Worm (Caenorhabditis elegans) whole organism, young adult: ENCODE data around the gene bed-2.

Source experiments
- B0336.3 ChIP-seq: fragments of 200-800 bp; sonication (Bioruptor generic); IDR thresholded peaks from 2 replicates; pipeline ENCODE4 v1.3.6; 2022; ENCODE audit warnings: missing genetic modification characterization, missing compliant biosample characterization
- C17E4.6 ChIP-seq: fragments of 200-800 bp; sonication (Bioruptor generic); IDR thresholded peaks from 2 replicates; pipeline ENCODE4 v1.3.6; 2022; ENCODE audit warnings: missing genetic modification reagents, missing genetic modification characterization, missing compliant biosample characterization
- D2030.7 ChIP-seq: fragments of 200-800 bp; sonication (Bioruptor generic); IDR thresholded peaks from 2 replicates; pipeline ENCODE4 v1.3.6; 2022; ENCODE audit warnings: missing genetic modification reagents, missing genetic modification characterization, missing compliant biosample characterization
- F23B12.7 ChIP-seq: sonication (generic microtip); optimal IDR thresholded peaks from 2 replicates; lab custom pipeline; 2017; ENCODE audit warnings: missing genetic modification characterization, mild to moderate bottlenecking, missing compliant biosample characterization, antibody characterized with exemption, moderate library complexity; ENCODE audit not compliant: insufficient read depth
- F33H1.4 ChIP-seq: fragments of 200-800 bp; sonication (Bioruptor generic); IDR thresholded peaks from 2 replicates; pipeline ENCODE4 v1.3.6; 2022; ENCODE audit warnings: missing genetic modification reagents, missing genetic modification characterization, missing compliant biosample characterization
- F57A8.1 ChIP-seq: fragments of 200-800 bp; sonication (Bioruptor generic); optimal IDR thresholded peaks from 2 replicates; lab custom pipeline; 2018; ENCODE audit warnings: mild to moderate bottlenecking, missing genetic modification characterization, moderate library complexity, missing compliant biosample characterization
- T26A5.8 ChIP-seq: sonication (generic microtip); optimal IDR thresholded peaks from 2 replicates; lab custom pipeline; 2016; ENCODE audit warnings: missing genetic modification characterization, missing compliant biosample characterization
- Y53F4B.3 ChIP-seq: fragments of 200-800 bp; sonication (Bioruptor generic); IDR thresholded peaks from 2 replicates; pipeline ENCODE4 v1.3.6; 2022; ENCODE audit warnings: missing genetic modification reagents, missing genetic modification characterization, missing compliant biosample characterization
- Y79H2A.3 ChIP-seq: fragments of 200-800 bp; sonication (Bioruptor generic); conservative IDR thresholded peaks from 2 replicates; pipeline ENCODE4 v1.3.6; 2022; ENCODE audit warnings: missing genetic modification reagents, missing genetic modification characterization, missing compliant biosample characterization
- Y95B8A.8 ChIP-seq: fragments of 200-800 bp; sonication (Bioruptor generic); IDR thresholded peaks from 2 replicates; pipeline ENCODE4 v1.3.6; 2022; ENCODE audit warnings: missing genetic modification reagents, missing genetic modification characterization, missing compliant biosample characterization
- aptf-3 ChIP-seq: fragments of 200-800 bp; sonication (Bioruptor generic); IDR thresholded peaks from 2 replicates; pipeline ENCODE4 v1.3.6; 2022; ENCODE audit warnings: missing genetic modification characterization, missing compliant biosample characterization
- athp-1 ChIP-seq: sonication (generic microtip); optimal IDR thresholded peaks from 2 replicates; lab custom pipeline; 2017; ENCODE audit warnings: mild to moderate bottlenecking, missing genetic modification characterization, missing compliant biosample characterization
- ccch-3 ChIP-seq: fragments of 200-800 bp; sonication (Bioruptor generic); optimal IDR thresholded peaks from 2 replicates; lab custom pipeline; 2018; ENCODE audit warnings: mild to moderate bottlenecking, missing genetic modification characterization, missing compliant biosample characterization
- ceh-27 ChIP-seq: fragments of 200-800 bp; sonication (Bioruptor generic); optimal IDR thresholded peaks from 2 replicates; lab custom pipeline; 2018; ENCODE audit warnings: mild to moderate bottlenecking, missing genetic modification characterization, moderate library complexity, missing compliant biosample characterization
- ceh-58 ChIP-seq: fragments of 200-800 bp; sonication (Bioruptor generic); IDR thresholded peaks from 2 replicates; pipeline ENCODE4 v1.3.6; 2022; ENCODE audit warnings: missing genetic modification characterization, missing compliant biosample characterization
- dpl-1 ChIP-seq: fragments of 150-350 bp; optimal IDR thresholded peaks from 2 replicates; lab custom pipeline; 2014; ENCODE audit warnings: missing biosample characterization, missing genetic modification reagents, missing genetic modification characterization
- egrh-3 ChIP-seq: fragments of 200-800 bp; sonication (Bioruptor generic); IDR thresholded peaks from 2 replicates; pipeline ENCODE4 v1.3.6; 2022; ENCODE audit warnings: missing genetic modification reagents, missing genetic modification characterization, missing compliant biosample characterization
- hlh-26 ChIP-seq: fragments of 200-800 bp; sonication (Bioruptor generic); conservative IDR thresholded peaks from 2 replicates; pipeline ENCODE4 v1.3.6; 2022; ENCODE audit warnings: missing genetic modification reagents, missing genetic modification characterization, missing compliant biosample characterization
- hmg-1.2 ChIP-seq: fragments of 200-800 bp; sonication (Bioruptor generic); IDR thresholded peaks from 2 replicates; pipeline ENCODE4 v1.3.6; 2022; ENCODE audit warnings: missing genetic modification reagents, missing genetic modification characterization, missing compliant biosample characterization
- lsl-1 ChIP-seq: fragments of 200-800 bp; sonication (Bioruptor generic); optimal IDR thresholded peaks from 2 replicates; lab custom pipeline; 2018; ENCODE audit warnings: mild to moderate bottlenecking, missing genetic modification characterization, moderate library complexity, missing compliant biosample characterization
- madf-3 ChIP-seq: fragments of 200-800 bp; sonication (Bioruptor generic); IDR thresholded peaks from 2 replicates; pipeline ENCODE4 v1.3.6; 2022; ENCODE audit warnings: missing genetic modification reagents, missing genetic modification characterization, missing compliant biosample characterization
- madf-6 ChIP-seq: fragments of 200-800 bp; sonication (Bioruptor generic); IDR thresholded peaks from 2 replicates; pipeline ENCODE4 v1.3.6; 2022; ENCODE audit warnings: missing genetic modification reagents, missing genetic modification characterization, missing compliant biosample characterization
- mcd-1 ChIP-seq: fragments of 200-800 bp; sonication (Bioruptor generic); IDR thresholded peaks from 2 replicates; pipeline ENCODE4 v1.3.6; 2022; ENCODE audit warnings: missing genetic modification reagents, missing genetic modification characterization, missing compliant biosample characterization
- mes-4 ChIP-seq: sonication (generic microtip); optimal IDR thresholded peaks from 2 replicates; lab custom pipeline; 2016; ENCODE audit warnings: missing genotype, missing genetic modification characterization, missing compliant biosample characterization
- nfya-2 ChIP-seq: fragments of 200-800 bp; sonication (Bioruptor generic); IDR thresholded peaks from 2 replicates; pipeline ENCODE4 v1.3.6; 2022; ENCODE audit warnings: missing genetic modification reagents, missing genetic modification characterization, missing compliant biosample characterization
- pha-4 ChIP-seq: fragments of 150-350 bp; sonication (generic microtip); optimal IDR thresholded peaks from 2 replicates; lab custom pipeline; 2014; ENCODE audit warnings: missing biosample characterization, missing genetic modification reagents, missing genetic modification characterization
- rpc-1 ChIP-seq, 2 experiments: fragments of 150-350 bp in 1 of 2; sonication (generic microtip) in 1 of 2; optimal IDR thresholded peaks; 2 replicates each; lab custom pipeline; 2014 to 2018; ENCODE audit warnings: missing biosample characterization in 1 of 2, missing genetic modification characterization in 1 of 2, missing genetic modification reagents in 1 of 2, missing genotype in 1 of 2
- sdz-38 ChIP-seq: sonication (generic microtip); optimal IDR thresholded peaks from 2 replicates; lab custom pipeline; 2016; ENCODE audit warnings: missing genotype, missing genetic modification characterization, missing compliant biosample characterization
- sea-2 ChIP-seq: fragments of 200-800 bp; sonication (Bioruptor generic); IDR thresholded peaks from 2 replicates; pipeline ENCODE4 v1.3.6; 2022; ENCODE audit warnings: missing genetic modification characterization, missing compliant biosample characterization
- snpc-1.1 ChIP-seq: sonication (generic microtip); optimal IDR thresholded peaks from 2 replicates; lab custom pipeline; 2017; ENCODE audit warnings: missing genetic modification characterization, mild to moderate bottlenecking, missing compliant biosample characterization, antibody characterized with exemption, moderate library complexity, missing genotype, missing genetic modification reagents; ENCODE audit not compliant: insufficient read depth
- tbx-9 ChIP-seq: sonication (generic microtip); optimal IDR thresholded peaks from 2 replicates; lab custom pipeline; 2016; ENCODE audit warnings: borderline replicate concordance, missing genetic modification characterization, inconsistent platforms, missing compliant biosample characterization
- unc-130 ChIP-seq: sonication (generic microtip); optimal IDR thresholded peaks from 2 replicates; lab custom pipeline; 2016; ENCODE audit warnings: missing genetic modification reagents, missing genetic modification characterization, missing compliant biosample characterization
- zfh-2 ChIP-seq: fragments of 200-800 bp; sonication (Bioruptor generic); conservative IDR thresholded peaks from 2 replicates; pipeline ENCODE4 v1.3.6; 2022; ENCODE audit warnings: missing genetic modification reagents, missing genetic modification characterization, missing compliant biosample characterization
- ztf-28 ChIP-seq: fragments of 200-800 bp; sonication (Bioruptor generic); IDR thresholded peaks from 2 replicates; pipeline ENCODE4 v1.3.6; 2022; ENCODE audit warnings: missing genetic modification reagents, missing genetic modification characterization, missing compliant biosample characterization
- ztf-6 ChIP-seq: fragments of 200-800 bp; sonication (Bioruptor generic); IDR thresholded peaks from 2 replicates; pipeline ENCODE4 v1.3.6; 2022; ENCODE audit warnings: missing genetic modification reagents, missing genetic modification characterization, missing compliant biosample characterization

The bed-2 gene

DNA sequence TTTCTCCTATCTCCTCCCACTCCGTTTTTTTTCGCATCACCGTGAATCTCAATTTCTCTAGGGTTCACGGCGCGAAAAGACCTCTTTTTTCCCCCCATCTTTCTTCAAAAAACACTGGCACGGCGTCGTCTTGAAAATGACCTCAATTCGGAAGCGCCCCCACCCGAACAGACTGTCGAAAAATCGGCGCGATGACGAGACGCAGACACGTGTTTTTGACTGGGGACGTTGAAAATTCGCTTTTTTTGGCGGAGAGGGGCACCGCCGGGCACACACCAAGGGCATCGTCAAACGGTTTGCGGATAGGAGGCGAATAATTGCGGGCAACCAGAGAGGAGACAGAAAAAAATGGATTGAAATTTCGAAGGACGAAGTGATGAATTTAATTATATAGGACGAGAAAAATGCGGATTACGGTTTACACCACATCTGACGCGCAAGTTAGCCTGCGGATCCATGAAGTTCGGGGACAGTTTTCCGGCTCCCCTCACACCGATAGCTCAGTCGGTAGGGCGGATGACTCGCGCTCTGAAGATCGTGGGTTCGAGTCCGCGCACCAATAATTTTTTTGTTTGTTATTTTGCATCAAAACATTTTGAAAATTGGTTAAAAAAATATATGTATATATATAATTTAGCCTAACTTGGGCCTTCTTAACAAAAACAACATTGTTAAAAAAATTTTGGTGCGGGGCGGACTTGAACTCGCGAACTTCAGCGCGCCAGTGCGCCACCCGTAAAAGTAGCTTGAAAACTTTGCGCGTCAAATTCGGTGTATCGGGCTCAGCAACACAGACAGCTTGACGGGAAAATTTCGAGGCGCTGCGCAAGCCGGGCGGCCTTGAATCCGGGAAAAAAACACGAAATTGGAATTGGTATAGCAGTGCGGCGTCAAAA lies 8.1 kb upstream of the bed-2 start (continued):
- TF ChIP-seq ztf-28, result no peak
- TF ChIP-seq D2030.7 (GFP tag; lab: Robert Waterston, UW), result no peak
- TF ChIP-seq tbx-9 (tag; lab: Kevin White, UChicago), result no peak
- TF ChIP-seq mes-4 (tag; lab: Kevin White, UChicago), result no peak
- no peak for TF ChIP-seq sdz-38 (tag; lab: Kevin White, UChicago)
- no peak for TF ChIP-seq hlh-26
- TF ChIP-seq snpc-1.1, result no peak

- no peak for TF ChIP-seq Y53F4B.3
- TF ChIP-seq ceh-58 (GFP tag; lab: Robert Waterston, UW), result 0 out of 2 replicates have a peak, but pooled peaks have one; percentile 39
- peak; percentile 75 for TF ChIP-seq zfh-2 (GFP tag; lab: Robert Waterston, UW)
- no peak for TF ChIP-seq B0336.3 (GFP tag; lab: Robert Waterston, UW)
- TF ChIP-seq mcd-1, result 0 out of 2 replicates have a peak, but pooled peaks have one; percentile 15
- no peak for TF ChIP-seq sdz-38 (tag; lab: Kevin White, UChicago)
- TF ChIP-seq lsl-1, result no peak
- TF ChIP-seq C17E4.6, result no peak
- TF ChIP-seq ceh-27, result no peak
- TF ChIP-seq ztf-6 (GFP tag; lab: Robert Waterston, UW), result no peak
- TF ChIP-seq F23B12.7 (tag; lab: Kevin White, UChicago), result no peak
- no peak for TF ChIP-seq athp-1 (tag; lab: Kevin White, UChicago)
- TF ChIP-seq F33H1.4, result no peak
- no peak for TF ChIP-seq aptf-3 (GFP tag; lab: Robert Waterston, UW)
- TF ChIP-seq madf-6 (GFP tag; lab: Robert Waterston, UW), result no peak
- TF ChIP-seq madf-3 (GFP tag; lab: Robert Waterston, UW), result no peak
- no peak for TF ChIP-seq hmg-1.2
- no peak for TF ChIP-seq dpl-1
- TF ChIP-seq nfya-2 (GFP tag; lab: Robert Waterston, UW), result no peak
- TF ChIP-seq pha-4 (tag; lab: Kevin White, UChicago), result no peak
- no peak for TF ChIP-seq Y95B8A.8 (GFP tag; lab: Robert Waterston, UW)
- TF ChIP-seq T26A5.8 (tag; lab: Kevin White, UChicago), result no peak
- peak; percentile 62; the same call in 1 of the 2 replicates for TF ChIP-seq egrh-3 (GFP tag; lab: Robert Waterston, UW)
- TF ChIP-seq unc-130 (GFP tag; lab: Kevin White, UChicago), result no peak
- TF ChIP-seq sea-2, result no peak
- no peak for TF ChIP-seq Y79H2A.3 (GFP tag; lab: Robert Waterston, UW)
- TF ChIP-seq ccch-3, result no peak
- no peak for TF ChIP-seq hlh-26
- TF ChIP-seq rpc-1 (optimal IDR thresholded peaks at IDR 0.05; lab: Kevin White, UChicago), result no peak
- no peak for TF ChIP-seq rpc-1 (tag; optimal IDR thresholded peaks at IDR 0.05; lab: Kevin White, UChicago)
- no peak for TF ChIP-seq F57A8.1 (GFP tag; lab: Kevin White, UChicago)
These were observed 6.7 kb upstream of the bed-2 start for ce11 chrIII:11477307-11477706.

DNA sequence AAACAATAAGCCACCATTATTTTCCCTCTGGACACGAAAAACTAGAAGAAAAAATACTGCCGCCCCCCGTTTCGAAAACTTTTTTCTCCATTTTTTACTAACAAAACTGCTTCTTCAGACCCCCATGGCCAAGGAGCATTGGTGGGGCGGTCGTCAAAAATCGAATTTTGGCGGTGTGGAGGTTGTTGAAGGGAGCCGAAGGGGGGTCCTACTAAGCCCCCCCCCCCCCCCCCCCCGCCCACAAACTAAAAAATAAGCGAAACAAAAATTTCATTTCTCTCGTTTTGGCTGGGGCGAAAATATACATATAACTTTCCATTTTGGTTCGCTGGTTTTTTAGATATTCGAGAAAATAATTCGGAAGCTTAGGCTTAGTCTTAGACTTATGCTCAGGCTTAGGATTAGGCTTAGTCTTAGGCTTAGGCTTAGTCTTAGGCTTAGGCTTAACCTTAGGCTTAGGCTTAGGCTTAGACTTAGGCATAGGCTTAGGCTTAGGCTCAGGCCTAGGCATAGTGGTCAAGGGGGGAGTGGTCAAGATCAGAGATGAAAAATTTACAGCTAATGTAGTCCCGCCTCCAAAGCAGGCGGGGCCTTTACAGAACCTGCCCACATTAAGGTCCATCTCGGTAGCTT lies 4.2 kb upstream of the bed-2 start:
- TF ChIP-seq C17E4.6 (no peak), zfh-2 (GFP tag; lab: Robert Waterston, UW) (peak; percentile 75), egrh-3 (GFP tag; lab: Robert Waterston, UW) (peak; percentile 49; the same call in 1 of the 2 replicates)
- TF ChIP-seq, all 124 proteins: peak for 2
